Worm (Caenorhabditis elegans): ENCODE results near the gene cec-8.

The cec-8 gene

ce11 chrIII:429038-429437 lies at the start of gene cec-8:
cec-8 (plus strand) TSS chrIII:429338.
- TF ChIP-seq unc-62 (GFP tag; optimal IDR thresholded peaks at IDR 0.05), result no peak

- no peak for TF ChIP-seq unc-62 (GFP tag; optimal IDR thresholded peaks at IDR 0.05)
Observed at ce11 chrIII:381198-381597, 47.9 kb upstream of the cec-8 start, which contains the start of gene gsto-3. gsto-3 (minus strand) TSS chrIII:381298.

ce11 chrIII:382470-382869 lies 46.7 kb upstream of the cec-8 start, which contains the start of gene K10F12.7:
K10F12.7 (minus strand) TSS chrIII:382570.
- no peak for TF ChIP-seq unc-62 (GFP tag; optimal IDR thresholded peaks at IDR 0.05)

- no peak for TF ChIP-seq unc-62 (GFP tag; optimal IDR thresholded peaks at IDR 0.05)
Observed at ce11 chrIII:385068-385467, 44.1 kb upstream of the cec-8 start.

ce11 chrIII:400898-401297 lies 28.2 kb upstream of the cec-8 start:
- no peak for TF ChIP-seq unc-62 (GFP tag; optimal IDR thresholded peaks at IDR 0.05)

- no peak for TF ChIP-seq unc-62 (GFP tag; optimal IDR thresholded peaks at IDR 0.05)
Observed at ce11 chrIII:402168-402813, 26.8 kb upstream of the cec-8 start, which contains the start of the genes Y55B1BL.1 and Y55B1BL.2. Y55B1BL.1 (plus strand) TSS chrIII:402384. Y55B1BL.2 (plus strand) TSS chrIII:402763.

- TF ChIP-seq unc-62 (GFP tag; optimal IDR thresholded peaks at IDR 0.05), result no peak
Observed at ce11 chrIII:418649-419048, 10.5 kb upstream of the cec-8 start, which contains the start of gene stim-1. stim-1 (minus strand) TSS chrIII:418749.

ce11 chrIII:422553-422952 lies 6.6 kb upstream of the cec-8 start:
- no peak for TF ChIP-seq unc-62 (GFP tag; optimal IDR thresholded peaks at IDR 0.05)

- no peak for TF ChIP-seq unc-62 (GFP tag; optimal IDR thresholded peaks at IDR 0.05)
Observed at ce11 chrIII:423875-424274, 5.3 kb upstream of the cec-8 start.

- no peak for TF ChIP-seq unc-62 (GFP tag; optimal IDR thresholded peaks at IDR 0.05)
Observed at ce11 chrIII:432988-433387, 3.9 kb downstream of the cec-8 start.

ce11 chrIII:434361-434941 lies 5.3 kb downstream of the cec-8 start, which contains the start of gene affl-2:
affl-2 (plus strand) TSS chrIII:434891.
- TF ChIP-seq unc-62 (GFP tag; optimal IDR thresholded peaks at IDR 0.05), result no peak

ce11 chrIII:437033-437432 lies 7.9 kb downstream of the cec-8 start:
- TF ChIP-seq unc-62 (GFP tag; optimal IDR thresholded peaks at IDR 0.05), result no peak

ce11 chrIII:439926-440325 lies 10.8 kb downstream of the cec-8 start, which contains the start of gene affl-1:
affl-1 (plus strand) TSS chrIII:440226.
- TF ChIP-seq unc-62 (GFP tag; optimal IDR thresholded peaks at IDR 0.05), result no peak

ce11 chrIII:444101-444500 lies 15.0 kb downstream of the cec-8 start, which contains the start of gene Y55B1BR.8:
Y55B1BR.8 (plus strand) TSS chrIII:444401.
- no peak for TF ChIP-seq unc-62 (GFP tag; optimal IDR thresholded peaks at IDR 0.05)

ce11 chrIII:446860-447259 lies 17.7 kb downstream of the cec-8 start:
- no peak for TF ChIP-seq unc-62 (GFP tag; optimal IDR thresholded peaks at IDR 0.05)

ce11 chrIII:455793-456192 lies 26.7 kb downstream of the cec-8 start:
- TF ChIP-seq unc-62 (GFP tag; optimal IDR thresholded peaks at IDR 0.05), result no peak

- no peak for TF ChIP-seq unc-62 (GFP tag; optimal IDR thresholded peaks at IDR 0.05)
Observed at ce11 chrIII:463711-464110, 34.6 kb downstream of the cec-8 start, which contains the start of gene Y55B1BR.6. Y55B1BR.6 (minus strand) TSS chrIII:463811.
